Worm (Caenorhabditis elegans) whole organism, young adult: Measurements from ENCODE around the gene srsx-7.
A peak's percentile ranks its signal among the peaks of the same experiment; 100 is the strongest.

ENCODE experiments used
- B0261.1 ChIP-seq: sonication (generic microtip); optimal IDR thresholded peaks from 2 replicates; lab custom pipeline; 2016; ENCODE audit warnings: mild to moderate bottlenecking, missing genetic modification characterization, moderate library complexity, missing compliant biosample characterization
- B0336.3 ChIP-seq: fragments of 200-800 bp; sonication (Bioruptor generic); IDR thresholded peaks from 2 replicates; pipeline ENCODE4 v1.3.6; 2022; ENCODE audit warnings: missing genetic modification characterization, missing compliant biosample characterization
- C17E4.6 ChIP-seq: fragments of 200-800 bp; sonication (Bioruptor generic); IDR thresholded peaks from 2 replicates; pipeline ENCODE4 v1.3.6; 2022; ENCODE audit warnings: missing genetic modification reagents, missing genetic modification characterization, missing compliant biosample characterization
- F22D6.2 ChIP-seq: sonication (generic microtip); optimal IDR thresholded peaks from 2 replicates; lab custom pipeline; 2016; ENCODE audit warnings: mild to moderate bottlenecking, missing genetic modification characterization, missing compliant biosample characterization
- F23B12.7 ChIP-seq: sonication (generic microtip); optimal IDR thresholded peaks from 2 replicates; lab custom pipeline; 2017; ENCODE audit warnings: missing genetic modification characterization, mild to moderate bottlenecking, missing compliant biosample characterization, antibody characterized with exemption, moderate library complexity; ENCODE audit not compliant: insufficient read depth
- Y53F4B.3 ChIP-seq: fragments of 200-800 bp; sonication (Bioruptor generic); IDR thresholded peaks from 2 replicates; pipeline ENCODE4 v1.3.6; 2022; ENCODE audit warnings: missing genetic modification reagents, missing genetic modification characterization, missing compliant biosample characterization
- Y56A3A.18 ChIP-seq: fragments of 200-800 bp; sonication (Bioruptor generic); IDR thresholded peaks from 2 replicates; pipeline ENCODE4 v1.3.6; 2022; ENCODE audit warnings: missing genetic modification reagents, missing genetic modification characterization, missing compliant biosample characterization
- Y79H2A.3 ChIP-seq: fragments of 200-800 bp; sonication (Bioruptor generic); conservative IDR thresholded peaks from 2 replicates; pipeline ENCODE4 v1.3.6; 2022; ENCODE audit warnings: missing genetic modification reagents, missing genetic modification characterization, missing compliant biosample characterization
- ZK185.1 ChIP-seq: sonication (generic microtip); optimal IDR thresholded peaks from 2 replicates; lab custom pipeline; 2016; ENCODE audit warnings: mild to moderate bottlenecking, missing genetic modification characterization, missing compliant biosample characterization; ENCODE audit not compliant: poor library complexity, severe bottlenecking
- ccch-3 ChIP-seq: fragments of 200-800 bp; sonication (Bioruptor generic); optimal IDR thresholded peaks from 2 replicates; lab custom pipeline; 2018; ENCODE audit warnings: mild to moderate bottlenecking, missing genetic modification characterization, missing compliant biosample characterization
- cebp-1 ChIP-seq, 2 experiments: fragments of 200-800 bp in 1 of 2; sonication (Bioruptor generic) in 1 of 2; sonication (generic microtip) in 1 of 2; IDR thresholded peaks in 1 of 2; optimal IDR thresholded peaks in 1 of 2; 2 replicates each; pipeline versions ENCODE4 v1.3.6 to Lab custom; 2017 to 2022; ENCODE audit warnings: missing compliant biosample characterization in 2 of 2, missing genetic modification characterization in 2 of 2, mild to moderate bottlenecking in 1 of 2, missing genetic modification reagents in 1 of 2, moderate library complexity in 1 of 2
- efl-1 ChIP-seq: fragments of 150-350 bp; optimal IDR thresholded peaks from 2 replicates; lab custom pipeline; 2014; ENCODE audit warnings: missing biosample characterization, missing genetic modification reagents, missing genetic modification characterization
- egl-44 ChIP-seq: fragments of 200-800 bp; sonication (Bioruptor generic); IDR thresholded peaks from 2 replicates; pipeline ENCODE4 v1.3.6; 2022; ENCODE audit warnings: missing genetic modification reagents, missing genetic modification characterization, missing compliant biosample characterization
- ets-4 ChIP-seq: fragments of 200-800 bp; sonication (Bioruptor generic); optimal IDR thresholded peaks from 2 replicates; lab custom pipeline; 2018; ENCODE audit warnings: mild to moderate bottlenecking, missing genetic modification characterization, missing compliant biosample characterization
- gei-17 ChIP-seq: fragments of 200-800 bp; sonication (Bioruptor generic); optimal IDR thresholded peaks from 2 replicates; lab custom pipeline; 2018; ENCODE audit warnings: mild to moderate bottlenecking, missing genetic modification characterization, missing compliant biosample characterization
- hsf-1 ChIP-seq: fragments of 200-800 bp; sonication (Bioruptor generic); IDR thresholded peaks from 2 replicates; pipeline ENCODE4 v1.3.6; 2022; ENCODE audit warnings: missing genetic modification reagents, missing genetic modification characterization, missing compliant biosample characterization
- lag-1 ChIP-seq: fragments of 200-800 bp; sonication (Bioruptor generic); IDR thresholded peaks from 2 replicates; pipeline ENCODE4 v1.3.6; 2022; ENCODE audit warnings: missing genetic modification reagents, missing genetic modification characterization, missing compliant biosample characterization
- let-526 ChIP-seq: fragments of 200-800 bp; sonication (Bioruptor generic); IDR thresholded peaks from 2 replicates; pipeline ENCODE4 v1.3.6; 2022; ENCODE audit warnings: missing genetic modification reagents, missing genetic modification characterization, missing compliant biosample characterization
- lin-26 ChIP-seq: fragments of 200-800 bp; sonication (Bioruptor generic); IDR thresholded peaks from 2 replicates; pipeline ENCODE4 v1.3.6; 2022; ENCODE audit warnings: missing genetic modification reagents, missing genetic modification characterization, missing compliant biosample characterization
- lsy-27 ChIP-seq: sonication (generic microtip); optimal IDR thresholded peaks from 2 replicates; lab custom pipeline; 2017; ENCODE audit warnings: missing genetic modification characterization, mild to moderate bottlenecking, missing compliant biosample characterization, antibody characterized with exemption, missing genotype, borderline replicate concordance; ENCODE audit not compliant: insufficient read depth
- madf-10 ChIP-seq: sonication (generic microtip); optimal IDR thresholded peaks from 2 replicates; lab custom pipeline; 2016; ENCODE audit warnings: mild to moderate bottlenecking, missing genetic modification characterization, missing compliant biosample characterization
- madf-3 ChIP-seq: fragments of 200-800 bp; sonication (Bioruptor generic); IDR thresholded peaks from 2 replicates; pipeline ENCODE4 v1.3.6; 2022; ENCODE audit warnings: missing genetic modification reagents, missing genetic modification characterization, missing compliant biosample characterization
- mel-28 ChIP-seq: sonication (generic microtip); optimal IDR thresholded peaks from 2 replicates; lab custom pipeline; 2016; ENCODE audit warnings: borderline replicate concordance, mild to moderate bottlenecking, missing genetic modification characterization, missing compliant biosample characterization
- nhr-80 ChIP-seq: sonication (generic microtip); optimal IDR thresholded peaks from 2 replicates; lab custom pipeline; 2016; ENCODE audit warnings: missing genetic modification characterization, missing compliant biosample characterization
- nhr-90 ChIP-seq: sonication (generic microtip); optimal IDR thresholded peaks from 2 replicates; lab custom pipeline; 2016; ENCODE audit warnings: missing genotype, mild to moderate bottlenecking, missing genetic modification characterization, missing compliant biosample characterization
- rpc-1 ChIP-seq, 2 experiments: fragments of 150-350 bp in 1 of 2; sonication (generic microtip) in 1 of 2; optimal IDR thresholded peaks; 2 replicates each; lab custom pipeline; 2014 to 2018; ENCODE audit warnings: missing biosample characterization in 1 of 2, missing genetic modification characterization in 1 of 2, missing genetic modification reagents in 1 of 2, missing genotype in 1 of 2
- snpc-1.1 ChIP-seq: sonication (generic microtip); optimal IDR thresholded peaks from 2 replicates; lab custom pipeline; 2017; ENCODE audit warnings: missing genetic modification characterization, mild to moderate bottlenecking, missing compliant biosample characterization, antibody characterized with exemption, moderate library complexity, missing genotype, missing genetic modification reagents; ENCODE audit not compliant: insufficient read depth
- snpc-1.3 ChIP-seq: sonication (generic microtip); optimal IDR thresholded peaks from 2 replicates; lab custom pipeline; 2017; ENCODE audit warnings: missing genetic modification characterization, mild to moderate bottlenecking, missing compliant biosample characterization, antibody characterized with exemption, moderate library complexity, missing genotype, missing genetic modification reagents; ENCODE audit not compliant: insufficient read depth
- snpc-3.4 ChIP-seq: sonication (generic microtip); optimal IDR thresholded peaks from 2 replicates; lab custom pipeline; 2017; ENCODE audit warnings: missing genetic modification characterization, mild to moderate bottlenecking, missing compliant biosample characterization, antibody characterized with exemption, moderate library complexity, missing genotype, missing genetic modification reagents
- snpc-4 ChIP-seq, 5 experiments: fragments of 150-350 bp in 1 of 5; sonication (generic microtip) in 4 of 5; optimal IDR thresholded peaks; 2 replicates each; lab custom pipeline; 2014 to 2018; ENCODE audit warnings: missing genetic modification characterization in 5 of 5, missing biosample characterization in 3 of 5, antibody characterized with exemption in 2 of 5, mild to moderate bottlenecking in 2 of 5, missing compliant biosample characterization in 2 of 5, missing genotype in 2 of 5, moderate library complexity in 2 of 5, missing genetic modification reagents in 1 of 5
- xnd-1 ChIP-seq: sonication (generic microtip); optimal IDR thresholded peaks from 2 replicates; lab custom pipeline; 2016; ENCODE audit warnings: missing genotype, missing genetic modification reagents, missing genetic modification characterization, missing compliant biosample characterization
- ztf-28 ChIP-seq: fragments of 200-800 bp; sonication (Bioruptor generic); IDR thresholded peaks from 2 replicates; pipeline ENCODE4 v1.3.6; 2022; ENCODE audit warnings: missing genetic modification reagents, missing genetic modification characterization, missing compliant biosample characterization
- ztf-6 ChIP-seq: fragments of 200-800 bp; sonication (Bioruptor generic); IDR thresholded peaks from 2 replicates; pipeline ENCODE4 v1.3.6; 2022; ENCODE audit warnings: missing genetic modification reagents, missing genetic modification characterization, missing compliant biosample characterization

The srsx-7 gene

DNA sequence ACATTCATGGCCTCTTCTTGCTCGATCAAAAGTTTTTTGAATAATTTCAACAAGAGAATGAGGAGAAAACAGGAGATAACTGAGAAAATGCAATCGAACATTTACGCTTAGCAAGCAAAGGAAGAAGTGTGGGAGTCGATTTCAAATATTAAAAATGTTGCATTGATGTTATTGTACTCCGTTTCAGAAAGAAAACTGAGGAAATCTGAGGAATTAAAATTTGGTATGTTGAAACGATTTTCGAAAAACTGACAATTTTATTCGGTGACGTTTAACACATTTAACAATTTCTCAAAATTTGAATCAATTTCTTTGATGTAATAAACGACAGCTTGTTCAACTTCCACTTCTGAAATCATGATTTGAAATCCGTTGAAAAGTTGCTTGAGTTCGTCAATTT, 29.0 kb downstream of the srsx-7 start, which contains the start of gene F26D11.13 (continued):
- TF ChIP-seq B0336.3 = no peak
- TF ChIP-seq Y79H2A.3 (GFP tag; lab: Robert Waterston, UW) = no peak
- no peak for TF ChIP-seq lsy-27 (tag; lab: Kevin White, UChicago)

DNA sequence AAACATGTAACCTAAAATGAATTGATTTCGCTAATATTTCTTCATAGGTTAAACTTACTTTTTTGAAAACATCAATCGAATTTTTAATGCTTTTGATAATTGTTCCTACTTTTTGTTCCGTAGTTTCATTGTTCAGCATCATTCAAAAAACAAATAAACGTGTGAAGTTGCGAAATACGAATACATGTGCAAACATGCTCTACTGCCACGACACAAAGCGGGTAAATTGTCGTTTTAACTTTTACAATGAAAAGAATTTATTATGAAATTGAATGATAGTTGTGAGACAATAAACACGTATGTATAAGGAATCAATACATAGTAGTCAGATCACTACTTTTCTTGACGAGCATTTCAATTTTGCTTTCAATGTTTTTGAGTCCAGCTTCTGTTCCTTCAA, 29.6 kb downstream of the srsx-7 start, which contains the start of gene F26D11.12:
Gene F26D11.12, minus strand, starts transcription at position 145 of the 400 bp plus-strand sequence.
- TF ChIP-seq cebp-1 (GFP tag; IDR thresholded peaks at IDR 0.05; lab: Robert Waterston, UW) (peak; percentile 94), cebp-1 (tag; optimal IDR thresholded peaks at IDR 0.05; lab: Kevin White, UChicago) (peak; percentile 98), nhr-80 (peak; percentile 43), Y56A3A.18 (GFP tag; lab: Robert Waterston, UW) (no peak)

DNA sequence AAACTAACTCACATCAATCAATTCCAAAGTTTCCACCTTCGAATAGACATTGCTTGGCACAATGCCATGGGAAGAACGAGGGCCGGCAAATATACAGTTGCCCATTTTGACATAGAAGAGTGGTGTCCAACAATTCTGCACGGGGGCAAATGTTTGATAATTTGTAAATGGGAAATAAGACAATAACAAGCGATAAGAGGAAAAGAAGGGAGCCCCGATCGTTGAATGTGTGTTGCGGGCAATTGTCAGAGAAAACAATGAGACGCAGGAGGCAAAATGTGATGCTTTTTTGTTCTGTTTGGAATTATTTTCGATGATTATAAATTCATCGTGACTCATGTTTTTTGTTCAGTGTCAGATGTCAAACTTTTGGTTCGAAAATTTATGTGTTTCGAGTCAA, 30.6 kb downstream of the srsx-7 start, which contains the start of gene pals-34:
Gene pals-34, minus strand, starts transcription at position 280 of the 400 bp plus-strand sequence.
- TF ChIP-seq ets-4 = no peak
- TF ChIP-seq madf-10 (tag; lab: Kevin White, UChicago) = no peak
- no peak for TF ChIP-seq let-526 (GFP tag; lab: Robert Waterston, UW)
- no peak for TF ChIP-seq snpc-1.1 (tag; lab: Kevin White, UChicago)
- no peak for TF ChIP-seq gei-17
- TF ChIP-seq ccch-3 (GFP tag; lab: Kevin White, UChicago) = no peak
- no peak for TF ChIP-seq Y79H2A.3 (GFP tag; lab: Robert Waterston, UW)
- no peak for TF ChIP-seq mel-28
- no peak for TF ChIP-seq snpc-3.4 (tag; lab: Kevin White, UChicago)
- TF ChIP-seq F22D6.2 (tag; lab: Kevin White, UChicago) = no peak
- TF ChIP-seq Y53F4B.3 (GFP tag; lab: Robert Waterston, UW) = no peak

DNA sequence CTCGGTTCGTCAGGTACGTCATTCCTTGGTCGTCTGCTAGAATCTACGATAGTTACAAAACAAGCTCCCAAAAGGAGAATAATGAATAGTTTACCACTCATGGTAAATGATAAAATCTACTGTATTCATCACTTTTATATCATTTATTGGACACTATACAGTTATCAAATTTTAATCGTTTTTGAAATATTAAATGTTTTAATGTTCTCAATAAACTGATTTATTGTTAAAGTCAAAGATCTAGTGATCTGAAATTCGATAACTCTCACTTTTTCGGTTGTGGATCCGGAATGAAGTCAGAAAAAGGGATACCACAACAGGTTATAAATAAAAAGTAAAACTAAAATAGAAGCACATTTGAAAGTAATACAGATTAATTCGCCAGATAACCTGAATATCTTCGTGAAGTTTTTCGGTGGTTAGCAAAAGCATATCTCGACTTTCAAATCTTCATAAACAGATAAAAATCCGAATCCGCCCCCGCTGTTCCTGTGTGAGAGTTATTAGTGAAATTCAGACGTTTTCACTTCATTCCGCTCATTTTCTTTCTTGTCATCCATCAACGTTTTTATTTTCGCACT, 33.2 kb downstream of the srsx-7 start, which contains the start of the genes clec-217 and F26D11.2:
Gene clec-217, minus strand, starts transcription at position 101 of the 581 bp plus-strand sequence.
Gene F26D11.2, plus strand, starts transcription at position 531 of the 581 bp plus-strand sequence.
- TF ChIP-seq C17E4.6 (GFP tag; lab: Robert Waterston, UW) (no peak), hsf-1 (GFP tag; lab: Robert Waterston, UW) (no peak), lin-26 (GFP tag; lab: Robert Waterston, UW) (no peak), rpc-1 (optimal IDR thresholded peaks at IDR 0.05; lab: Kevin White, UChicago) (no peak), rpc-1 (tag; optimal IDR thresholded peaks at IDR 0.05; lab: Kevin White, UChicago) (no peak), gei-17 (no peak), ztf-28 (GFP tag; lab: Robert Waterston, UW) (no peak), efl-1 (GFP tag; lab: Kevin White, UChicago) (no peak), snpc-1.3 (tag; lab: Kevin White, UChicago) (no peak), let-526 (GFP tag; lab: Robert Waterston, UW) (no peak), snpc-4 (GFP tag; optimal IDR thresholded peaks at IDR 0.05; lab: Kevin White, UChicago) (no peak), snpc-4 (tag; optimal IDR thresholded peaks at IDR 0.05; lab: Kevin White, UChicago) (no peak), Y56A3A.18 (GFP tag; lab: Robert Waterston, UW) (no peak)

DNA sequence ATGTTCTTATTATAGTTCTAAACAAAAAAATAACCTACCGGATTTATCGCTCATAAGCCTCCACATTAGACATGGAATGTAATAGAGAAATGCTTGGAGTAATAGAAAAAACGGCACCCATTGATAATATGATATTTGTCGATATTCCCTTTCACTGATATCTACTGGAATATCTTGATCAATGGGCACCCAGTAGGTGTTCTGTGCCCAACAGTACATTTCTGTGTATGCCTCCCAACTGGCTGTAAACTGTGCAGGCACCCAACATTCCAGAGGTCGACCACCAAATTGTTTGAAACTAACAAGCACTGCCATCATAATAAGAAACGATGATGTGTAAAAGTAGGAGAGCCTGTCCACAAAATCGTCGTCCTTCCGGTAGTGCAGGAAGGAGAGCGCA, 38.8 kb downstream of the srsx-7 start:
- no peak for TF ChIP-seq B0261.1
- no peak for TF ChIP-seq ZK185.1
- no peak for TF ChIP-seq ztf-6 (GFP tag; lab: Robert Waterston, UW)
- no peak for TF ChIP-seq nhr-90 (tag; lab: Kevin White, UChicago)
- no peak for TF ChIP-seq egl-44
- TF ChIP-seq lag-1 (GFP tag; lab: Robert Waterston, UW) = no peak
- no peak for TF ChIP-seq madf-3 (GFP tag; lab: Robert Waterston, UW)
- TF ChIP-seq F23B12.7 (tag; lab: Kevin White, UChicago) = no peak
- no peak for TF ChIP-seq xnd-1
- TF ChIP-seq, all 124 proteins: peak for 0
